Fruit fly (Drosophila melanogaster) whole organism, embryonic: ENCODE results near the gene ebo.

Source experiments
- BEAF-32 ChIP-seq: fragments of 200-800 bp; sonication (Bioruptor generic); optimal IDR thresholded peaks from 3 replicates; lab custom pipeline; 2017; ENCODE audit warnings: missing biosample characterization, missing genetic modification characterization, mild to moderate bottlenecking, moderate library complexity, missing genetic modification reagents
- Blimp-1 ChIP-seq: fragments of 200-800 bp; sonication (Bioruptor generic); optimal IDR thresholded peaks from 3 replicates; lab custom pipeline; 2018; ENCODE audit warnings: missing biosample characterization, missing genetic modification characterization, mild to moderate bottlenecking, moderate library complexity, missing genetic modification reagents
- CG11398 ChIP-seq: fragments of 200-800 bp; sonication (Bioruptor generic); optimal IDR thresholded peaks from 2 replicates; lab custom pipeline; 2016; ENCODE audit warnings: missing biosample characterization, missing genetic modification characterization
- CG14860 ChIP-seq: fragments of 200-800 bp; sonication (Bioruptor generic); IDR thresholded peaks from 3 replicates; pipeline ENCODE4 v1.3.6; 2022; ENCODE audit warnings: missing biosample characterization, missing genetic modification characterization; ENCODE audit not compliant: partially characterized antibody
- CG15479 ChIP-seq: fragments of 200-800 bp; sonication (Bioruptor generic); optimal IDR thresholded peaks from 3 replicates; lab custom pipeline; 2019; ENCODE audit warnings: missing biosample characterization, mild to moderate bottlenecking, missing genetic modification characterization, moderate library complexity
- CG16813 ChIP-seq: fragments of 200-800 bp; sonication (Bioruptor generic); IDR thresholded peaks from 3 replicates; pipeline ENCODE4 v1.3.6; 2022; ENCODE audit warnings: missing biosample characterization, missing genetic modification characterization; ENCODE audit not compliant: partially characterized antibody
- CG17612 ChIP-seq: fragments of 200-800 bp; sonication (Bioruptor generic); IDR thresholded peaks from 2 replicates; pipeline ENCODE4 v1.3.6; 2022; ENCODE audit warnings: missing biosample characterization, missing genetic modification characterization
- CG1832 ChIP-seq: fragments of 200-800 bp; sonication (Bioruptor generic); optimal IDR thresholded peaks from 2 replicates; lab custom pipeline; 2017; ENCODE audit warnings: missing biosample characterization, mild to moderate bottlenecking, missing genetic modification characterization, inconsistent platforms
- CG2712 ChIP-seq: fragments of 200-800 bp; optimal IDR thresholded peaks from 3 replicates; lab custom pipeline; 2019; ENCODE audit warnings: missing biosample characterization, mild to moderate bottlenecking, missing genetic modification characterization, moderate library complexity
- CG32767 ChIP-seq: fragments of 200-800 bp; sonication (Bioruptor generic); IDR thresholded peaks from 2 replicates; pipeline ENCODE4 v1.3.6; 2022; ENCODE audit warnings: missing biosample characterization, missing genetic modification characterization
- CG6683 ChIP-seq: fragments of 200-800 bp; sonication (Bioruptor generic); optimal IDR thresholded peaks from 2 replicates; lab custom pipeline; 2017; ENCODE audit warnings: missing biosample characterization, mild to moderate bottlenecking, missing genetic modification characterization, missing genetic modification reagents
- CG8478 ChIP-seq: fragments of >200 bp; optimal IDR thresholded peaks from 2 replicates; lab custom pipeline; 2018
- Elba2 ChIP-seq: fragments of 200-800 bp; sonication (Bioruptor generic); optimal IDR thresholded peaks from 3 replicates; lab custom pipeline; 2016; ENCODE audit warnings: missing biosample characterization, missing genetic modification characterization
- Fer2 ChIP-seq: fragments of 200-800 bp; sonication (Bioruptor generic); optimal IDR thresholded peaks from 2 replicates; lab custom pipeline; 2018; ENCODE audit warnings: missing biosample characterization, mild to moderate bottlenecking, missing genetic modification characterization, moderate library complexity
- GATAe ChIP-seq: fragments of 200-800 bp; sonication (Bioruptor generic); conservative IDR thresholded peaks from 2 replicates; pipeline ENCODE4 v1.3.6; 2022; ENCODE audit warnings: missing biosample characterization, missing genetic modification characterization
- HLH4C ChIP-seq: fragments of 200-800 bp; sonication (Bioruptor generic); IDR thresholded peaks from 3 replicates; pipeline ENCODE4 v1.3.6; 2022; ENCODE audit warnings: missing biosample characterization, missing genetic modification characterization; ENCODE audit not compliant: partially characterized antibody
- HLHmδ ChIP-seq: fragments of 200-800 bp; sonication (Bioruptor generic); optimal IDR thresholded peaks from 2 replicates; lab custom pipeline; 2018; ENCODE audit warnings: missing biosample characterization, mild to moderate bottlenecking, missing genetic modification characterization, moderate library complexity
- Hr51 ChIP-seq, 2 experiments: fragments of 200-800 bp; sonication (Bioruptor generic); optimal IDR thresholded peaks; 2 replicates in 1 of 2; 3 replicates in 1 of 2; lab custom pipeline; 2016 to 2018; ENCODE audit warnings: missing biosample characterization in 2 of 2, missing genetic modification characterization in 2 of 2, mild to moderate bottlenecking in 1 of 2, moderate library complexity in 1 of 2
- Mad ChIP-seq: fragments of 200-800 bp; sonication (Bioruptor generic); optimal IDR thresholded peaks from 2 replicates; lab custom pipeline; 2016; ENCODE audit warnings: missing biosample characterization, missing genetic modification characterization
- Max ChIP-seq: fragments of 200-800 bp; sonication (Bioruptor generic); optimal IDR thresholded peaks from 2 replicates; lab custom pipeline; 2016; ENCODE audit warnings: missing biosample characterization, mild to moderate bottlenecking, missing genetic modification characterization
- NFAT ChIP-seq: fragments of 200-800 bp; sonication (Bioruptor generic); IDR thresholded peaks from 2 replicates; pipeline ENCODE4 v1.3.6; 2022; ENCODE audit warnings: missing biosample characterization, missing genetic modification characterization
- Opbp ChIP-seq: fragments of 200-800 bp; sonication (Bioruptor generic); IDR thresholded peaks from 3 replicates; pipeline ENCODE4 v1.3.6; 2022; ENCODE audit warnings: missing biosample characterization, missing genetic modification characterization; ENCODE audit not compliant: partially characterized antibody
- Pdp1 ChIP-seq, 2 experiments: fragments of 200-800 bp; sonication (Bioruptor generic); optimal IDR thresholded peaks; 3 replicates each; lab custom pipeline; 2016; ENCODE audit warnings: missing biosample characterization in 2 of 2, missing genetic modification characterization in 2 of 2, mild to moderate bottlenecking in 1 of 2, moderate library complexity in 1 of 2
- Ptx1 ChIP-seq: fragments of 200-800 bp; sonication (Bioruptor generic); IDR thresholded peaks from 2 replicates; pipeline ENCODE4 v1.3.6; 2022; ENCODE audit warnings: missing biosample characterization, missing genetic modification characterization
- Scr ChIP-seq: fragments of 200-800 bp; sonication (Bioruptor generic); IDR thresholded peaks from 2 replicates; pipeline ENCODE4 v1.3.6; 2022; ENCODE audit warnings: missing biosample characterization, missing genetic modification characterization; ENCODE audit not compliant: partially characterized antibody
- Sry-δ ChIP-seq: fragments of 200-800 bp; sonication (Bioruptor generic); optimal IDR thresholded peaks from 2 replicates; lab custom pipeline; 2016; ENCODE audit warnings: missing biosample characterization, missing genetic modification characterization
- Stat92E ChIP-seq, 3 experiments: fragments of >200 bp in 2 of 3; fragments of 200-800 bp in 1 of 3; sonication (Bioruptor generic) in 1 of 3; optimal IDR thresholded peaks; 2 replicates each; lab custom pipeline; 2017 to 2019; ENCODE audit warnings: missing biosample characterization in 3 of 3, missing genetic modification characterization in 3 of 3, mild to moderate bottlenecking in 1 of 3, moderate library complexity in 1 of 3
- Trl ChIP-seq, 3 experiments: fragments of >200 bp in 2 of 3; fragments of 200-800 bp in 1 of 3; sonication (Bioruptor generic) in 1 of 3; optimal IDR thresholded peaks; 2 replicates in 1 of 3; 3 replicates in 2 of 3; lab custom pipeline; 2016 to 2017; ENCODE audit warnings: missing biosample characterization in 1 of 3, missing genetic modification characterization in 1 of 3
- Usf ChIP-seq: fragments of 200-800 bp; sonication (Bioruptor generic); optimal IDR thresholded peaks from 2 replicates; lab custom pipeline; 2017; ENCODE audit warnings: missing genotype, missing biosample characterization, missing genetic modification characterization
- Xrp1 ChIP-seq: fragments of 200-800 bp; sonication (Bioruptor generic); IDR thresholded peaks from 2 replicates; pipeline ENCODE4 v1.3.6; 2022; ENCODE audit warnings: missing biosample characterization, missing genetic modification characterization
- bigmax ChIP-seq: fragments of 200-800 bp; sonication (Bioruptor generic); optimal IDR thresholded peaks from 2 replicates; lab custom pipeline; 2018; ENCODE audit warnings: missing biosample characterization, mild to moderate bottlenecking, missing genetic modification characterization
- cato ChIP-seq: fragments of 200-800 bp; sonication (Bioruptor generic); optimal IDR thresholded peaks from 2 replicates; lab custom pipeline; 2016; ENCODE audit warnings: missing biosample characterization, missing genetic modification characterization, borderline replicate concordance
- croc ChIP-seq: fragments of 200-800 bp; sonication (Bioruptor generic); conservative IDR thresholded peaks from 3 replicates; pipeline ENCODE4 v1.3.6; 2022; ENCODE audit warnings: missing biosample characterization, missing genetic modification characterization
- crol ChIP-seq: fragments of 200-800 bp; sonication (Bioruptor generic); IDR thresholded peaks from 2 replicates; pipeline ENCODE4 v1.3.6; 2022; ENCODE audit warnings: missing biosample characterization, missing genetic modification characterization
- cwo ChIP-seq: fragments of 200-800 bp; sonication (Bioruptor generic); optimal IDR thresholded peaks from 3 replicates; lab custom pipeline; 2017; ENCODE audit warnings: missing biosample characterization, missing genetic modification characterization, mild to moderate bottlenecking, moderate library complexity, missing genetic modification reagents
- dimm ChIP-seq: fragments of 200-800 bp; sonication (Bioruptor generic); IDR thresholded peaks from 2 replicates; pipeline ENCODE4 v1.3.6; 2022; ENCODE audit warnings: missing biosample characterization, missing genetic modification characterization
- exex ChIP-seq: fragments of 200-800 bp; sonication (Bioruptor generic); optimal IDR thresholded peaks from 4 replicates; lab custom pipeline; 2018; ENCODE audit warnings: missing biosample characterization, mild to moderate bottlenecking, missing genetic modification characterization, moderate library complexity
- fd64A ChIP-seq: fragments of 200-800 bp; sonication (Bioruptor generic); optimal IDR thresholded peaks from 3 replicates; lab custom pipeline; 2018; ENCODE audit warnings: missing biosample characterization, mild to moderate bottlenecking, missing genetic modification characterization
- ftz-f1 ChIP-seq: fragments of 200-800 bp; sonication (Bioruptor generic); optimal IDR thresholded peaks from 2 replicates; lab custom pipeline; 2016; ENCODE audit warnings: missing biosample characterization, missing genetic modification characterization
- grn ChIP-seq: fragments of 200-800 bp; sonication (Bioruptor generic); optimal IDR thresholded peaks from 3 replicates; lab custom pipeline; 2017; ENCODE audit warnings: missing biosample characterization, missing genetic modification characterization
- kay ChIP-seq: fragments of 200-800 bp; sonication (Bioruptor generic); optimal IDR thresholded peaks from 2 replicates; lab custom pipeline; 2016; ENCODE audit warnings: missing biosample characterization, missing genetic modification characterization
- klu ChIP-seq: fragments of 200-800 bp; sonication (Bioruptor generic); IDR thresholded peaks from 2 replicates; pipeline ENCODE4 v1.3.6; 2022; ENCODE audit warnings: missing biosample characterization, missing genetic modification characterization
- mirr ChIP-seq: fragments of 200-800 bp; sonication (Bioruptor generic); optimal IDR thresholded peaks from 3 replicates; lab custom pipeline; 2018; ENCODE audit warnings: missing biosample characterization, mild to moderate bottlenecking, missing genetic modification characterization
- phol ChIP-seq: fragments of 200-800 bp; sonication (Bioruptor generic); optimal IDR thresholded peaks from 3 replicates; lab custom pipeline; 2018; ENCODE audit warnings: missing biosample characterization, mild to moderate bottlenecking, missing genetic modification characterization, moderate library complexity
- sd ChIP-seq: fragments of 200-800 bp; sonication (Bioruptor generic); optimal IDR thresholded peaks from 3 replicates; lab custom pipeline; 2018; ENCODE audit warnings: missing biosample characterization, mild to moderate bottlenecking, missing genetic modification characterization, moderate library complexity
- sr ChIP-seq: fragments of 200-800 bp; sonication (Bioruptor generic); IDR thresholded peaks from 3 replicates; pipeline ENCODE4 v1.3.6; 2022; ENCODE audit warnings: missing biosample characterization, missing genetic modification characterization
- sug ChIP-seq: fragments of 200-800 bp; optimal IDR thresholded peaks from 2 replicates; lab custom pipeline; 2019; ENCODE audit warnings: missing biosample characterization, mild to moderate bottlenecking, missing genetic modification characterization, moderate library complexity
- trem ChIP-seq: fragments of 200-800 bp; optimal IDR thresholded peaks from 3 replicates; lab custom pipeline; 2019; ENCODE audit warnings: missing biosample characterization, mild to moderate bottlenecking, missing genetic modification characterization, moderate library complexity

Gene ebo

dm6 chrX:492701-493299 is 16.4 kb upstream of the ebo start:
- TF ChIP-seq GATAe (GFP tag; lab: Robert Waterston, UW) (peak; percentile 67), CG8478 (no peak), Mad (no peak), Stat92E (GFP tag; optimal IDR thresholded peaks at IDR 0.05; lab: Kevin White, UChicago) (no peak), CG17612 (GFP tag; lab: Robert Waterston, UW) (no peak), NFAT (GFP tag; lab: Robert Waterston, UW) (peak; percentile 51; the same call in 1 of the 2 replicates), Sry-δ (no peak), HLH4C (GFP tag; lab: Robert Waterston, UW) (0 out of 3 replicates have a peak, but pooled peaks have one; percentile 8), sug (tag; lab: Kevin White, UChicago) (peak; percentile 96), exex (peak; percentile 60), Scr (GFP tag; lab: Robert Waterston, UW) (no peak), Trl (optimal IDR thresholded peaks at IDR 0.05; lab: Kevin White, UChicago) (peak in 1 of 2 experiments; percentile 11), Trl (GFP tag; optimal IDR thresholded peaks at IDR 0.05; lab: Kevin White, UChicago) (no peak), dimm (no peak), ftz-f1 (GFP tag; lab: Kevin White, UChicago) (peak; percentile 16), Pdp1 (GFP tag; optimal IDR thresholded peaks at IDR 0.05; lab: Kevin White, UChicago) (peak in 1 of 2 experiments; percentile 99), CG15479 (GFP tag; lab: Kevin White, UChicago) (peak; percentile 33), grn (GFP tag; lab: Kevin White, UChicago) (peak; percentile 74), CG32767 (GFP tag; lab: Robert Waterston, UW) (no peak), sd (tag; lab: Kevin White, UChicago) (peak; percentile 67), crol (GFP tag; lab: Robert Waterston, UW) (peak; percentile 83), klu (peak; percentile 53; the same call in 1 of the 2 replicates), bigmax (GFP tag; lab: Kevin White, UChicago) (peak; percentile 89), Usf (GFP tag; lab: Kevin White, UChicago) (no peak), mirr (peak; percentile 49), BEAF-32 (no peak), CG2712 (tag; lab: Kevin White, UChicago) (no peak), sr (GFP tag; lab: Robert Waterston, UW) (0 out of 3 replicates have a peak, but pooled peaks have one; percentile 34)

- TF ChIP-seq fd64A (no peak), CG14860 (GFP tag; lab: Robert Waterston, UW) (peak; percentile 48; the same call in 1 of the 3 replicates), cato (no peak), Ptx1 (GFP tag; lab: Robert Waterston, UW) (no peak), CG1832 (GFP tag; lab: Kevin White, UChicago) (no peak), Blimp-1 (GFP tag; lab: Kevin White, UChicago) (no peak), CG16813 (GFP tag; lab: Robert Waterston, UW) (peak; percentile 56; the same call in 2 of the 3 replicates), CG11398 (GFP tag; lab: Kevin White, UChicago) (peak; percentile 15), Hr51 (GFP tag; optimal IDR thresholded peaks at IDR 0.05; lab: Kevin White, UChicago) (peak in 1 of 2 experiments; percentile 4), CG6683 (GFP tag; lab: Kevin White, UChicago) (no peak), Xrp1 (GFP tag; lab: Robert Waterston, UW) (0 out of 2 replicates have a peak, but pooled peaks have one; percentile 6), grn (GFP tag; lab: Kevin White, UChicago) (no peak), HLHmδ (GFP tag; lab: Kevin White, UChicago) (no peak), Fer2 (tag; lab: Kevin White, UChicago) (peak; percentile 6), CG2712 (tag; lab: Kevin White, UChicago) (peak; percentile 42), trem (tag; lab: Kevin White, UChicago) (peak; percentile 73), Max (GFP tag; lab: Kevin White, UChicago) (peak; percentile 52), cwo (GFP tag; lab: Kevin White, UChicago) (peak; percentile 95), Opbp (GFP tag; lab: Robert Waterston, UW) (peak; percentile 60; the same call in 1 of the 3 replicates), kay (GFP tag; lab: Kevin White, UChicago) (no peak), croc (GFP tag; lab: Robert Waterston, UW) (no peak), phol (peak; percentile 59), Elba2 (GFP tag; lab: Kevin White, UChicago) (peak; percentile 82)
Observed at dm6 chrX:487517-487957, 11.2 kb upstream of the ebo start, which contains the start of the genes CG18273 and CG3156. Gene CG18273 (minus strand): TSS chrX:487581. Gene CG3156 (plus strand): TSS chrX:487878.
